Worm (Caenorhabditis elegans): Measurements from ENCODE around the gene F22E5.12.

DNA sequence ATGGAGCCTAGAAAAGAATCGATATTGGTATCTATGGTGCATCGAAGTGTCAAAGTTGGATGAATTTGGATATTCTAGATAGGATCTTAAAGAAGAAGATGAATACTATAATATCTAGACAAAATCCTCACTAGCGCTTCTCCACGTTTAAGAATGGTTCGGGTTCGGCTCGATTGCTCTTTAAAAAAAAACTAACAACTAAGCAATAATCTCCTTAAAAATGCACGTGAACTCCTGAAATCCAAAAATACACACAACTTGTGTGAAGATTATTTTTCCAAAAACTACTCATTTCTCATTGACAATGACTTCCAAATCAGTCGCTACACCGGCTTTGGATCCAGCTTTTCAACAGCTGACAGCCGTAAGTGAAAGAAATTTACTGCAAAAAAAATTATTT, 15.5 kb downstream of the F22E5.12 start, which contains the start of gene D2062.1:
- no peak for TF ChIP-seq pha-4 (tag; optimal IDR thresholded peaks at IDR 0.05)
- TF ChIP-seq blmp-1 (tag; optimal IDR thresholded peaks at IDR 0.05), result no peak
- no peak for TF ChIP-seq nhr-12 (tag; optimal IDR thresholded peaks at IDR 0.05)
- no peak for TF ChIP-seq elt-1 (tag; optimal IDR thresholded peaks at IDR 0.05; ENCODE audit: borderline replicate concordance, insufficient read depth)
- no peak for TF ChIP-seq zip-8 (tag; optimal IDR thresholded peaks at IDR 0.05)
- TF ChIP-seq lin-13 (tag; optimal IDR thresholded peaks at IDR 0.05), result no peak
- TF ChIP-seq unc-62 (GFP tag; optimal IDR thresholded peaks at IDR 0.05), result no peak
- no peak for TF ChIP-seq mep-1 (tag; optimal IDR thresholded peaks at IDR 0.05)
- no peak for TF ChIP-seq nhr-76 (tag; optimal IDR thresholded peaks at IDR 0.05)
- no peak for TF ChIP-seq snpc-4 (tag; optimal IDR thresholded peaks at IDR 0.05)

All from whole organism, mixed stage, embryonic.